Worm (Caenorhabditis elegans) whole organism, L1 larva: ENCODE data around the gene hsp-16.2.

ENCODE experiments used
- C34B4.2 ChIP-seq: sonication (generic microtip); optimal IDR thresholded peaks from 2 replicates; lab custom pipeline; 2017; ENCODE audit warnings: mild to moderate bottlenecking, missing genetic modification characterization, missing compliant biosample characterization
- aha-1 ChIP-seq: fragments of 150-350 bp; optimal IDR thresholded peaks from 2 replicates; lab custom pipeline; 2014; ENCODE audit warnings: missing biosample characterization, missing genetic modification characterization
- ama-1 ChIP-seq: fragments of 150-350 bp; optimal IDR thresholded peaks from 2 replicates; lab custom pipeline; 2014
- ceh-63 ChIP-seq: fragments of 200-800 bp; sonication (Bioruptor generic); optimal IDR thresholded peaks from 2 replicates; lab custom pipeline; 2018; ENCODE audit warnings: mild to moderate bottlenecking, missing genetic modification characterization, missing compliant biosample characterization
- ceh-82 ChIP-seq, 3 experiments: fragments of 150-350 bp in 1 of 3; sonication (generic microtip) in 2 of 3; optimal IDR thresholded peaks; 2 replicates each; lab custom pipeline; 2014 to 2017; ENCODE audit warnings: missing biosample characterization in 3 of 3, missing genetic modification characterization in 3 of 3
- dpl-1 ChIP-seq, 3 experiments: fragments of 150-350 bp in 2 of 3; sonication (generic microtip) in 1 of 3; optimal IDR thresholded peaks; 2 replicates each; lab custom pipeline; 2014 to 2017; ENCODE audit warnings: missing biosample characterization in 3 of 3, missing genetic modification characterization in 3 of 3, missing genetic modification reagents in 3 of 3
- efl-1 ChIP-seq, 4 experiments: fragments of 150-350 bp; optimal IDR thresholded peaks in 3 of 4; peaks in 1 of 4; 1 replicate in 1 of 4; 2 replicates in 3 of 4; lab custom pipeline; 2014; ENCODE audit warnings: missing biosample characterization in 2 of 4, missing genetic modification characterization in 2 of 4, missing genetic modification reagents in 2 of 4
- efl-3 ChIP-seq: fragments of 200-800 bp; sonication (Bioruptor generic); optimal IDR thresholded peaks from 2 replicates; lab custom pipeline; 2018; ENCODE audit warnings: mild to moderate bottlenecking, missing genetic modification characterization, missing compliant biosample characterization
- elt-2 ChIP-seq: sonication (generic microtip); optimal IDR thresholded peaks from 2 replicates; lab custom pipeline; 2016; ENCODE audit warnings: missing genetic modification characterization, mild to moderate bottlenecking, inconsistent platforms, missing compliant biosample characterization, missing genetic modification reagents
- elt-3 ChIP-seq, 6 experiments: fragments of 150-350 bp in 1 of 6; sonication (generic microtip); optimal IDR thresholded peaks; 2 replicates each; lab custom pipeline; 2017 to 2018; ENCODE audit warnings: missing biosample characterization in 6 of 6, missing genetic modification characterization in 6 of 6, inconsistent platforms in 1 of 6
- ets-5 ChIP-seq: fragments of 200-800 bp; sonication (Bioruptor generic); IDR thresholded peaks from 2 replicates; pipeline ENCODE4 v1.3.6; 2022; ENCODE audit warnings: missing genetic modification characterization, missing compliant biosample characterization
- fkh-8 ChIP-seq: sonication (generic microtip); optimal IDR thresholded peaks from 2 replicates; lab custom pipeline; 2016; ENCODE audit warnings: mild to moderate bottlenecking, missing genetic modification characterization, missing compliant biosample characterization
- hlh-17 ChIP-seq: fragments of 200-800 bp; sonication (Bioruptor generic); optimal IDR thresholded peaks from 2 replicates; lab custom pipeline; 2018; ENCODE audit warnings: missing genetic modification characterization, mild to moderate bottlenecking, missing compliant biosample characterization, moderate library complexity, borderline replicate concordance
- hlh-4 ChIP-seq: sonication (generic microtip); optimal IDR thresholded peaks from 2 replicates; lab custom pipeline; 2016; ENCODE audit warnings: mild to moderate bottlenecking, missing genetic modification characterization, missing compliant biosample characterization
- hpl-2 ChIP-seq: fragments of 150-350 bp; optimal IDR thresholded peaks from 2 replicates; lab custom pipeline; 2014; ENCODE audit warnings: missing biosample characterization, missing genetic modification reagents, missing genetic modification characterization
- irx-1 ChIP-seq: sonication (generic microtip); optimal IDR thresholded peaks from 2 replicates; lab custom pipeline; 2016; ENCODE audit warnings: missing genetic modification characterization, missing compliant biosample characterization
- isw-1 ChIP-seq: fragments of 200-800 bp; sonication (Bioruptor generic); IDR thresholded peaks from 2 replicates; pipeline ENCODE4 v1.3.6; 2022; ENCODE audit warnings: missing genetic modification characterization, missing compliant biosample characterization
- jun-1 ChIP-seq: fragments of 150-350 bp; optimal IDR thresholded peaks from 2 replicates; lab custom pipeline; 2014; ENCODE audit warnings: missing biosample characterization, missing genetic modification reagents, missing genetic modification characterization
- lin-14 ChIP-seq: fragments of 200-800 bp; sonication (Bioruptor generic); optimal IDR thresholded peaks from 2 replicates; lab custom pipeline; 2018; ENCODE audit warnings: mild to moderate bottlenecking, missing genetic modification characterization, moderate library complexity, missing compliant biosample characterization
- lir-3 ChIP-seq: sonication (generic microtip); optimal IDR thresholded peaks from 2 replicates; lab custom pipeline; 2016; ENCODE audit warnings: mild to moderate bottlenecking, missing genetic modification characterization, moderate library complexity, missing compliant biosample characterization; ENCODE audit not compliant: poor library complexity
- lsy-2 ChIP-seq, 2 experiments: fragments of 150-350 bp; optimal IDR thresholded peaks; 2 replicates each; lab custom pipeline; 2014; ENCODE audit warnings: missing biosample characterization in 2 of 2, missing genetic modification characterization in 2 of 2
- mdl-1 ChIP-seq, 2 experiments: fragments of 150-350 bp; optimal IDR thresholded peaks; 2 replicates each; lab custom pipeline; 2014 to 2017; ENCODE audit warnings: missing biosample characterization in 2 of 2, missing genetic modification characterization in 2 of 2, inconsistent platforms in 1 of 2
- mef-2 ChIP-seq: fragments of 150-350 bp; optimal IDR thresholded peaks from 2 replicates; lab custom pipeline; 2014; ENCODE audit warnings: missing biosample characterization, missing genetic modification characterization
- mep-1 ChIP-seq: fragments of 150-350 bp; optimal IDR thresholded peaks from 2 replicates; lab custom pipeline; 2014; ENCODE audit warnings: missing biosample characterization, missing genetic modification characterization
- nhr-12 ChIP-seq: sonication (generic microtip); optimal IDR thresholded peaks from 2 replicates; lab custom pipeline; 2017; ENCODE audit warnings: missing biosample characterization, missing genetic modification characterization
- nhr-19 ChIP-seq: fragments of 200-800 bp; sonication (Bioruptor generic); conservative IDR thresholded peaks from 2 replicates; pipeline ENCODE4 v1.3.6; 2022; ENCODE audit warnings: missing genetic modification characterization, missing compliant biosample characterization
- nhr-20 ChIP-seq: sonication (generic microtip); optimal IDR thresholded peaks from 2 replicates; lab custom pipeline; 2016; ENCODE audit warnings: mild to moderate bottlenecking, missing genetic modification characterization, missing compliant biosample characterization
- nhr-237 ChIP-seq: fragments of 150-350 bp; optimal IDR thresholded peaks from 2 replicates; lab custom pipeline; 2014; ENCODE audit warnings: missing biosample characterization, missing genetic modification characterization
- nhr-28 ChIP-seq: fragments of 150-350 bp; optimal IDR thresholded peaks from 2 replicates; lab custom pipeline; 2014; ENCODE audit warnings: missing biosample characterization, missing genetic modification characterization
- nhr-47 ChIP-seq: sonication (generic microtip); optimal IDR thresholded peaks from 2 replicates; lab custom pipeline; 2016; ENCODE audit warnings: mild to moderate bottlenecking, missing genetic modification characterization, moderate library complexity, missing compliant biosample characterization
- nhr-71 ChIP-seq: sonication (generic microtip); optimal IDR thresholded peaks from 2 replicates; lab custom pipeline; 2016; ENCODE audit warnings: mild to moderate bottlenecking, missing genetic modification characterization, moderate library complexity, missing compliant biosample characterization
- nhr-90 ChIP-seq: sonication (generic microtip); optimal IDR thresholded peaks from 2 replicates; lab custom pipeline; 2016; ENCODE audit warnings: mild to moderate bottlenecking, missing genetic modification characterization, missing compliant biosample characterization; ENCODE audit not compliant: poor library complexity
- pag-3 ChIP-seq: sonication (generic microtip); optimal IDR thresholded peaks from 2 replicates; lab custom pipeline; 2017; ENCODE audit warnings: missing genetic modification characterization, mild to moderate bottlenecking, missing compliant biosample characterization, antibody characterized with exemption, borderline replicate concordance; ENCODE audit not compliant: insufficient read depth
- pax-3 ChIP-seq: fragments of 200-800 bp; sonication (Bioruptor generic); optimal IDR thresholded peaks from 2 replicates; lab custom pipeline; 2018; ENCODE audit warnings: mild to moderate bottlenecking, missing genetic modification characterization, moderate library complexity, missing compliant biosample characterization
- pqm-1 ChIP-seq: sonication (generic microtip); optimal IDR thresholded peaks from 3 replicates; lab custom pipeline; 2017; ENCODE audit warnings: missing biosample characterization, missing genetic modification characterization
- rnt-1 ChIP-seq: sonication (generic microtip); optimal IDR thresholded peaks from 2 replicates; lab custom pipeline; 2016; ENCODE audit warnings: mild to moderate bottlenecking, missing genetic modification characterization, moderate library complexity, missing compliant biosample characterization
- skn-1 ChIP-seq: fragments of 150-350 bp; optimal IDR thresholded peaks from 2 replicates; lab custom pipeline; 2014; ENCODE audit warnings: missing biosample characterization, missing genetic modification characterization
- snu-23 ChIP-seq: sonication (generic microtip); optimal IDR thresholded peaks from 2 replicates; lab custom pipeline; 2016; ENCODE audit warnings: missing genetic modification characterization, missing compliant biosample characterization
- sox-4 ChIP-seq: sonication (generic microtip); optimal IDR thresholded peaks from 2 replicates; lab custom pipeline; 2016; ENCODE audit warnings: missing genetic modification characterization, missing compliant biosample characterization
- sptf-1 ChIP-seq: fragments of 150-350 bp; optimal IDR thresholded peaks from 2 replicates; lab custom pipeline; 2014; ENCODE audit warnings: missing biosample characterization, missing genetic modification characterization
- sup-37 ChIP-seq: fragments of 200-800 bp; sonication (Bioruptor generic); optimal IDR thresholded peaks from 2 replicates; lab custom pipeline; 2018; ENCODE audit warnings: mild to moderate bottlenecking, missing genetic modification characterization, missing compliant biosample characterization
- swsn-7 ChIP-seq: sonication (generic microtip); optimal IDR thresholded peaks from 2 replicates; lab custom pipeline; 2016; ENCODE audit warnings: missing genetic modification characterization, missing compliant biosample characterization
- tbx-2 ChIP-seq: sonication (generic microtip); optimal IDR thresholded peaks from 2 replicates; lab custom pipeline; 2016; ENCODE audit warnings: missing genetic modification characterization, missing compliant biosample characterization
- tlp-1 ChIP-seq: fragments of 150-350 bp; optimal IDR thresholded peaks from 2 replicates; lab custom pipeline; 2014; ENCODE audit warnings: missing biosample characterization, missing genetic modification characterization
- unc-86 ChIP-seq: sonication (generic microtip); optimal IDR thresholded peaks from 2 replicates; lab custom pipeline; 2016; ENCODE audit warnings: missing genetic modification characterization, missing compliant biosample characterization
- xbp-1 ChIP-seq: sonication (generic microtip); optimal IDR thresholded peaks from 2 replicates; lab custom pipeline; 2016; ENCODE audit warnings: missing genetic modification characterization, missing compliant biosample characterization
- zip-4 ChIP-seq: fragments of 200-800 bp; sonication (Bioruptor generic); optimal IDR thresholded peaks from 2 replicates; lab custom pipeline; 2018; ENCODE audit warnings: mild to moderate bottlenecking, missing genetic modification characterization, moderate library complexity, missing compliant biosample characterization
- ztf-11 ChIP-seq, 2 experiments: sonication (generic microtip); optimal IDR thresholded peaks; 2 replicates each; lab custom pipeline; 2016 to 2017; ENCODE audit warnings: missing genetic modification characterization in 2 of 2, missing biosample characterization in 1 of 2, missing compliant biosample characterization in 1 of 2
- ztf-4 ChIP-seq: fragments of 150-350 bp; optimal IDR thresholded peaks from 2 replicates; lab custom pipeline; 2014; ENCODE audit warnings: missing biosample characterization, missing genetic modification characterization

The hsp-16.2 gene

ce11 chrV:1804645-1805559 lies at the start of gene hsp-16.2, which contains the start of gene hsp-16.41:
hsp-16.2 (minus strand) TSS chrV:1804957.
hsp-16.41 (plus strand) TSS chrV:1805178.
- TF ChIP-seq hlh-4 (tag; lab: Kevin White, UChicago), result no peak
- TF ChIP-seq tbx-2, result peak; percentile 10
- TF ChIP-seq nhr-19 (GFP tag; lab: Robert Waterston, UW), result peak; percentile 55
- TF ChIP-seq elt-3 (tag; optimal IDR thresholded peaks at IDR 0.05; lab: Kevin White, UChicago), result peak in 1 of 6 experiments; percentile 2
- peak; percentile 67 for TF ChIP-seq unc-86
- TF ChIP-seq rnt-1 (tag; lab: Kevin White, UChicago), result peak; percentile 29
- TF ChIP-seq fkh-8 (tag; lab: Kevin White, UChicago), result peak; percentile 92
- TF ChIP-seq ceh-82 (tag; optimal IDR thresholded peaks at IDR 0.05; lab: Kevin White, UChicago), result peak in 1 of 3 experiments; percentile 46
- peak; percentile 42 for TF ChIP-seq pax-3
- no peak for TF ChIP-seq sup-37
- TF ChIP-seq tlp-1 (tag; lab: Kevin White, UChicago), result no peak
- TF ChIP-seq sptf-1 (tag; lab: Kevin White, UChicago), result no peak
- peak in 1 of 2 experiments; percentile 52 for TF ChIP-seq mdl-1 (tag; optimal IDR thresholded peaks at IDR 0.05; lab: Kevin White, UChicago)
- TF ChIP-seq skn-1, result peak; percentile 31
- TF ChIP-seq jun-1 (tag; lab: Kevin White, UChicago), result no peak
- TF ChIP-seq pag-3 (tag; lab: Kevin White, UChicago), result no peak
- TF ChIP-seq pqm-1 (tag; lab: Kevin White, UChicago), result no peak
- peak; percentile 94 for TF ChIP-seq lin-14 (GFP tag; lab: Kevin White, UChicago)
- TF ChIP-seq C34B4.2 (tag; lab: Kevin White, UChicago), result no peak
- TF ChIP-seq efl-3, result no peak
- no peak for TF ChIP-seq zip-4 (GFP tag; lab: Kevin White, UChicago)
- TF ChIP-seq hpl-2, result no peak
- no peak for TF ChIP-seq nhr-12 (tag; lab: Kevin White, UChicago)
- peak; percentile 13 for TF ChIP-seq aha-1 (tag; lab: Kevin White, UChicago)
- peak in 2 of 3 experiments; percentile 30 to 50 for TF ChIP-seq dpl-1 (GFP tag; optimal IDR thresholded peaks at IDR 0.05; lab: Kevin White, UChicago)
- peak in 1 of 2 experiments; percentile 39 for TF ChIP-seq lsy-2 (tag; optimal IDR thresholded peaks at IDR 0.05; lab: Kevin White, UChicago)
- peak; percentile 63 for TF ChIP-seq mef-2 (tag; lab: Kevin White, UChicago)
- no peak for TF ChIP-seq lir-3 (tag; lab: Kevin White, UChicago)
- peak; percentile 24 for TF ChIP-seq sox-4
- no peak for TF ChIP-seq nhr-28 (tag; lab: Kevin White, UChicago)
- TF ChIP-seq ztf-4 (tag; lab: Kevin White, UChicago), result peak; percentile 13
- TF ChIP-seq nhr-90 (tag; lab: Kevin White, UChicago), result peak; percentile 48
- TF ChIP-seq elt-2, result peak; percentile 34
- peak; percentile 80 for TF ChIP-seq snu-23 (GFP tag; lab: Kevin White, UChicago)
- TF ChIP-seq nhr-71 (tag; lab: Kevin White, UChicago), result peak; percentile 79
- no peak for TF ChIP-seq nhr-237 (tag; lab: Kevin White, UChicago)
- TF ChIP-seq ceh-63 (GFP tag; lab: Kevin White, UChicago), result no peak
- no peak for TF ChIP-seq ets-5 (GFP tag; lab: Robert Waterston, UW)
- TF ChIP-seq isw-1 (GFP tag; lab: Robert Waterston, UW), result 0 out of 2 replicates have a peak, but pooled peaks have one; percentile 20
- TF ChIP-seq swsn-7 (tag; lab: Kevin White, UChicago), result peak; percentile 80
- no peak for TF ChIP-seq hlh-17 (GFP tag; lab: Kevin White, UChicago)
- peak; percentile 88 for TF ChIP-seq ama-1
- TF ChIP-seq nhr-20, result peak; percentile 73
- TF ChIP-seq mep-1, result peak; percentile 56
- peak; percentile 60 for TF ChIP-seq nhr-47 (tag; lab: Kevin White, UChicago)
- no peak for TF ChIP-seq irx-1 (tag; lab: Kevin White, UChicago)
- TF ChIP-seq xbp-1 (tag; lab: Kevin White, UChicago), result peak; percentile 32
- peak in 1 of 2 experiments; percentile 48 for TF ChIP-seq ztf-11 (tag; optimal IDR thresholded peaks at IDR 0.05; lab: Kevin White, UChicago)
- peak; percentile 52 to 75 for TF ChIP-seq efl-1 (optimal IDR thresholded peaks at IDR 0.05; lab: Kevin White, UChicago)
- peak; percentile 45 to 89 for TF ChIP-seq efl-1 (GFP tag; optimal IDR thresholded peaks at IDR 0.05 in 1 of 2; lab: Kevin White, UChicago)
